Fruit fly (Drosophila melanogaster): ENCODE results near the gene CG5860.

Gene CG5860

DNA sequence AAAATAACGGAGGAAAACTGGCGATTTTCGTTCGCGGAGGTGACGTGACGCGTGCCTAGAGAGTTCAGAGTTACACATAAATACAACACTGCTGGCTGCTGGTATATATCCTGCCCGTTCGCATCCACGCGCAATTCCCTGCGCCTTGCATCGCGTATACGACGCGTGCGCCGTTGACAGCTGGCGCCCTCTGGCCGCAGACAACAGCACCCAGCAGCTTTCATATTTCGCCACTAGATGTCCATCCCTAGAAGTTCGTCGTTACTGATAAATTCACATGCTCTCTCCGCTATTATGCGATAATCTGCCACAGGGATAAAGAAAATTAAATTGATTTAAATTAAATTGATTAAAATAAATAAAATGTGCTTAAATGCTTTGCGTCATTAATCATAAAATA is 7.0 kb upstream of the CG5860 start, which contains the start of gene Sur-8 (continued):
- TF ChIP-seq CG7839 (tag; optimal IDR thresholded peaks at IDR 0.05): peak; percentile 69
- peak; percentile 61 for TF ChIP-seq CG3847 (GFP tag; IDR thresholded peaks at IDR 0.05)
- TF ChIP-seq kni (GFP tag; optimal IDR thresholded peaks at IDR 0.05): no peak
- no peak for TF ChIP-seq exex (tag; optimal IDR thresholded peaks at IDR 0.05)
- peak; percentile 21; the same call in 1 of the 2 replicates for TF ChIP-seq toy (GFP tag; IDR thresholded peaks at IDR 0.05)
- peak; percentile 47 for TF ChIP-seq CG15269 (tag; optimal IDR thresholded peaks at IDR 0.05)
- TF ChIP-seq tin (GFP tag; optimal IDR thresholded peaks at IDR 0.05): peak; percentile 78
- peak; percentile 29; the same call in 1 of the 2 replicates for TF ChIP-seq CG32772 (GFP tag; IDR thresholded peaks at IDR 0.05)
- no peak for TF ChIP-seq TFAM (GFP tag; optimal IDR thresholded peaks at IDR 0.05)
- no peak for TF ChIP-seq CG12236 (GFP tag; optimal IDR thresholded peaks at IDR 0.05)
- peak; percentile 48 for TF ChIP-seq CG12071 (GFP tag; optimal IDR thresholded peaks at IDR 0.05)
- TF ChIP-seq dmrt99B (tag; optimal IDR thresholded peaks at IDR 0.05): peak; percentile 55
- no peak for TF ChIP-seq kay (GFP tag; optimal IDR thresholded peaks at IDR 0.05)
- TF ChIP-seq ase (GFP tag; IDR thresholded peaks at IDR 0.05): peak; percentile 61; the same call in 2 of the 3 replicates
- peak; percentile 69 for TF ChIP-seq CG8944 (GFP tag; optimal IDR thresholded peaks at IDR 0.05)
- peak; percentile 60 for TF ChIP-seq bcd (GFP tag; optimal IDR thresholded peaks at IDR 0.05)
- TF ChIP-seq CG1024 (GFP tag; IDR thresholded peaks at IDR 0.05): peak; percentile 80
- peak; percentile 86 for TF ChIP-seq zfh1 (GFP tag; IDR thresholded peaks at IDR 0.05)
- 0 out of 2 replicates have a peak, but pooled peaks have one; percentile 27 for TF ChIP-seq GATAe (GFP tag; conservative IDR thresholded peaks at IDR 0.05)
- peak; percentile 17 to 74 for TF ChIP-seq chif (GFP tag; optimal IDR thresholded peaks at IDR 0.05)
- no peak for TF ChIP-seq chn (GFP tag; optimal IDR thresholded peaks at IDR 0.05)
- no peak for TF ChIP-seq hkb (optimal IDR thresholded peaks at IDR 0.05)
- peak; percentile 56; the same call in 1 of the 2 replicates for TF ChIP-seq hkb (GFP tag; IDR thresholded peaks at IDR 0.05)
- TF ChIP-seq corto (GFP tag; optimal IDR thresholded peaks at IDR 0.05): no peak
- TF ChIP-seq mam (GFP tag; optimal IDR thresholded peaks at IDR 0.05): peak; percentile 69
- peak; percentile 70 for TF ChIP-seq CG17328 (GFP tag; IDR thresholded peaks at IDR 0.05)
- TF ChIP-seq Vsx1 (GFP tag; optimal IDR thresholded peaks at IDR 0.05): peak; percentile 3
- TF ChIP-seq Dfd (GFP tag; optimal IDR thresholded peaks at IDR 0.05): no peak
- TF ChIP-seq psq (GFP tag; optimal IDR thresholded peaks at IDR 0.05): no peak
- TF ChIP-seq esg (GFP tag; conservative IDR thresholded peaks at IDR 0.05): peak; percentile 32; the same call in 1 of the 2 replicates
- peak; percentile 74 for TF ChIP-seq H15 (GFP tag; IDR thresholded peaks at IDR 0.05)
- TF ChIP-seq CG2875 (GFP tag; optimal IDR thresholded peaks at IDR 0.05): peak; percentile 53
- TF ChIP-seq E2f2 (GFP tag; IDR thresholded peaks at IDR 0.05): peak; percentile 49; the same call in 1 of the 2 replicates
- TF ChIP-seq CG5245 (GFP tag; optimal IDR thresholded peaks at IDR 0.05): peak; percentile 79
- TF ChIP-seq al (GFP tag; IDR thresholded peaks at IDR 0.05): peak; percentile 21; the same call in 1 of the 2 replicates
- peak; percentile 64 for TF ChIP-seq ind (GFP tag; optimal IDR thresholded peaks at IDR 0.05)
- TF ChIP-seq CG1602 (GFP tag; optimal IDR thresholded peaks at IDR 0.05): peak; percentile 57
- peak; percentile 82 for TF ChIP-seq CG9932 (GFP tag; IDR thresholded peaks at IDR 0.05)
- no peak for TF ChIP-seq Sry-β (GFP tag; optimal IDR thresholded peaks at IDR 0.05)
- no peak for TF ChIP-seq sc (optimal IDR thresholded peaks at IDR 0.05)
- TF ChIP-seq sc (GFP tag; optimal IDR thresholded peaks at IDR 0.05): no peak
- TF ChIP-seq CG9817 (tag; optimal IDR thresholded peaks at IDR 0.05): peak; percentile 58
- peak; percentile 21 for TF ChIP-seq CG4328 (GFP tag; optimal IDR thresholded peaks at IDR 0.05)

DNA sequence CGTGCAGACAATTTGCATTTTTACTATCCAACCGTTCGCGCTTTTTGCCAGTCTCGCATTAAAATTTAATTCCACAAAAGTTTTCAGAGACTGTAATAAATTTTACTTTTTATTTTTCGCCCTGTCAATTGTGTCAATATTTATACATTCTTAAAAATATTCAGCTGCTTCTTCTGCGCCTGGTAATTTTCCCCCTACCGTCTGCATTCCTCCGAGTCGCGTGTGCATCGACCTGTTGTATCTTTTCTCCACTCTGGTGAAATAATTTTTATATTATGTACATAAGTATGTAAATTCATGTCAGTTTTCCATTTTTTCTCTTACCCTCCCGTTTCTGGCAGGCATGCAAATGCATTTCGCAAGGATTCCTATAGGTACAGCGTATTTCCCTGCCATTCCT is 6.2 kb upstream of the CG5860 start, which contains the start of gene CG34279:
Gene CG34279, minus strand, starts transcription at position 101 of the 400 bp plus-strand sequence.
- no peak for TF ChIP-seq pzg (GFP tag; optimal IDR thresholded peaks at IDR 0.05)

Data from whole organism, embryonic.